Worm (Caenorhabditis elegans) whole organism, L4/young adult: ENCODE data around the gene F16B12.7.

Experiments
- W03F9.2 ChIP-seq: fragments of 150-350 bp; optimal IDR thresholded peaks from 2 replicates; lab custom pipeline; 2014; ENCODE audit warnings: missing biosample characterization, missing genetic modification characterization
- dao-5 ChIP-seq: sonication (generic microtip); optimal IDR thresholded peaks from 2 replicates; lab custom pipeline; 2016; ENCODE audit warnings: missing genotype, missing genetic modification characterization, moderate library complexity, missing compliant biosample characterization
- him-1 ChIP-seq: sonication (generic microtip); optimal IDR thresholded peaks from 2 replicates; lab custom pipeline; 2016; ENCODE audit warnings: missing genotype, missing genetic modification reagents, missing genetic modification characterization, missing compliant biosample characterization

F16B12.7 gene

ce11 chrX:14108245-14108644, at the start of gene F16B12.7:
F16B12.7 (plus strand) TSS chrX:14108545.
- TF ChIP-seq dao-5 (tag; lab: Kevin White, UChicago) (no peak), him-1 (tag; lab: Kevin White, UChicago) (no peak), W03F9.2 (tag; lab: Kevin White, UChicago) (no peak)

- TF ChIP-seq dao-5 (tag; lab: Kevin White, UChicago) (no peak), him-1 (tag; lab: Kevin White, UChicago) (no peak), W03F9.2 (tag; lab: Kevin White, UChicago) (no peak)
These were observed 45.6 kb upstream of the F16B12.7 start for ce11 chrX:14062771-14063170.

- TF ChIP-seq dao-5 (tag; lab: Kevin White, UChicago) (peak; percentile 90), him-1 (tag; lab: Kevin White, UChicago) (peak; percentile 97), W03F9.2 (tag; lab: Kevin White, UChicago) (peak; percentile 58)
These were observed 44.5 kb upstream of the F16B12.7 start for ce11 chrX:14063830-14064229.

ce11 chrX:14067641-14068040, 40.7 kb upstream of the F16B12.7 start, which contains the start of gene lgc-21:
lgc-21 (minus strand) TSS chrX:14067984.
- TF ChIP-seq dao-5 (tag; lab: Kevin White, UChicago) (no peak), W03F9.2 (tag; lab: Kevin White, UChicago) (no peak), him-1 (tag; lab: Kevin White, UChicago) (no peak)

- no peak for TF ChIP-seq W03F9.2 (tag; lab: Kevin White, UChicago)
- TF ChIP-seq dao-5 (tag; lab: Kevin White, UChicago): no peak
- no peak for TF ChIP-seq him-1 (tag; lab: Kevin White, UChicago)
These were observed 38.8 kb upstream of the F16B12.7 start for ce11 chrX:14069528-14069927.

- no peak for TF ChIP-seq him-1 (tag; lab: Kevin White, UChicago)
- no peak for TF ChIP-seq dao-5 (tag; lab: Kevin White, UChicago)
- peak; percentile 18 for TF ChIP-seq W03F9.2 (tag; lab: Kevin White, UChicago)
These were observed 37.4 kb upstream of the F16B12.7 start, which contains the start of gene C33G3.4 for ce11 chrX:14070950-14071349. C33G3.4 (plus strand) TSS chrX:14071162.

- no peak for TF ChIP-seq dao-5 (tag; lab: Kevin White, UChicago)
- TF ChIP-seq W03F9.2 (tag; lab: Kevin White, UChicago): no peak
- TF ChIP-seq him-1 (tag; lab: Kevin White, UChicago): no peak
These were observed 29.8 kb upstream of the F16B12.7 start, which contains the start of gene C33G3.5 for ce11 chrX:14078574-14078973. C33G3.5 (minus strand) TSS chrX:14078674.

ce11 chrX:14084230-14084629, 24.1 kb upstream of the F16B12.7 start, which contains the start of gene C33G3.6:
C33G3.6 (minus strand) TSS chrX:14084330.
- TF ChIP-seq dao-5 (tag; lab: Kevin White, UChicago) (no peak), him-1 (tag; lab: Kevin White, UChicago) (no peak), W03F9.2 (tag; lab: Kevin White, UChicago) (no peak)

- TF ChIP-seq dao-5 (tag; lab: Kevin White, UChicago): no peak
- no peak for TF ChIP-seq W03F9.2 (tag; lab: Kevin White, UChicago)
- TF ChIP-seq him-1 (tag; lab: Kevin White, UChicago): no peak
These were observed 23.1 kb upstream of the F16B12.7 start, which contains the start of gene F16B12.1 for ce11 chrX:14085208-14085607. F16B12.1 (plus strand) TSS chrX:14085508.

- TF ChIP-seq dao-5 (tag; lab: Kevin White, UChicago) (no peak), W03F9.2 (tag; lab: Kevin White, UChicago) (no peak), him-1 (tag; lab: Kevin White, UChicago) (no peak)
These were observed 18.3 kb upstream of the F16B12.7 start, which contains the start of gene dsl-4 for ce11 chrX:14090089-14090488. dsl-4 (plus strand) TSS chrX:14090389.

- TF ChIP-seq him-1 (tag; lab: Kevin White, UChicago): no peak
- TF ChIP-seq dao-5 (tag; lab: Kevin White, UChicago): no peak
- TF ChIP-seq W03F9.2 (tag; lab: Kevin White, UChicago): no peak
These were observed 17.4 kb upstream of the F16B12.7 start for ce11 chrX:14090990-14091389.

- TF ChIP-seq dao-5 (tag; lab: Kevin White, UChicago): no peak
- no peak for TF ChIP-seq W03F9.2 (tag; lab: Kevin White, UChicago)
- TF ChIP-seq him-1 (tag; lab: Kevin White, UChicago): no peak
These were observed 9.7 kb upstream of the F16B12.7 start, which contains the start of gene F16B12.4 for ce11 chrX:14098618-14099118. F16B12.4 (minus strand) TSS chrX:14098668.

ce11 chrX:14101986-14102385, 6.4 kb upstream of the F16B12.7 start, which contains the start of gene F16B12.6:
F16B12.6 (plus strand) TSS chrX:14102316.
- TF ChIP-seq him-1 (tag; lab: Kevin White, UChicago) (peak; percentile 32), dao-5 (tag; lab: Kevin White, UChicago) (no peak)

- TF ChIP-seq W03F9.2 (tag; lab: Kevin White, UChicago): no peak
- no peak for TF ChIP-seq dao-5 (tag; lab: Kevin White, UChicago)
- TF ChIP-seq him-1 (tag; lab: Kevin White, UChicago): no peak
These were observed 5.9 kb upstream of the F16B12.7 start for ce11 chrX:14102474-14102873.
